Comparison of ENCODE assay signal across 4 fruit fly cellular contexts in the genomic region with DNA sequence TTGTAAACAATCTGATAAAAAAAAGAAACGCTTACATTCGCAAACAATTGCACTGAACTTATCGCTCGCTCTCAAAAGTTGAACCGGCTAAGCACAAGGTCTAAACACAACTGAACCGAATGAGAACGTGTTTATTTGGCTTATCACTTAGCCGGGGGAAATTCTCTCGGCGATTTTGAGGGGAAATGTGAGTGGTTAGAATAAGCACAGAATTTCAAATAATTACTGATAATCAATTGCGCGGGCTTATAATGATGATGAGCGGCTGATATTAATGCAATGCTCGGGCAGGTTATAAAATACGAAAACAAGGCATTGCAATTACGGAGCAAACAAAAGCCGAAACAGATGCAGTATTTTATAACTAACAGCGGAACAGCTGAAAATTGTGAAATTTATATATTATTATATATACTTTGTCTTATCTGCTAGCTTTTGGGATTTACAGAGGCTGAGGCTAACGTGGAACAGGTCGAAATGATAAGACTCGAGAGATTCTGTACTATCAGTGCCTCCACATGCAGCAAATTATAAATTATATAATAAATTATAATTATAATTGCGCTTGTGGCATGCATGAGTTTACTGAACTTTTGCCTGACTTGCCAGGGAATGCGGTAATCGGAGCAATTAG.
TF ChIP-seq lines count a peak whose summit lies in the region.

No protein-coding gene starts in this region.

- TF ChIP-seq CTCF in whole organism, embryonic (GFP tag; optimal IDR thresholded peaks at IDR 0.05; lab: Kevin White, UChicago), result no peak

TF ChIP-seq in whole organism, adult, 20 proteins besides CTCF, POLR2A, EP300 and RAD21:
- TF ChIP-seq cic (GFP tag; optimal IDR thresholded peaks at IDR 0.05; lab: Kevin White, UChicago) (peak; percentile 45), pad (GFP tag; optimal IDR thresholded peaks at IDR 0.05; lab: Kevin White, UChicago) (peak; percentile 92), cnc (optimal IDR thresholded peaks at IDR 0.05; lab: Kevin White, UChicago) (no peak), Clk (GFP tag; optimal IDR thresholded peaks at IDR 0.05; lab: Kevin White, UChicago) (no peak), Mnt (GFP tag; optimal IDR thresholded peaks at IDR 0.05; lab: Kevin White, UChicago) (peak; percentile 12)

TF ChIP-seq in whole organism, embryonic, 481 proteins besides CTCF, POLR2A, EP300 and RAD21:
- TF ChIP-seq ab (GFP tag; optimal IDR thresholded peaks at IDR 0.05; lab: Kevin White, UChicago) (no peak), Abd-B (GFP tag; optimal IDR thresholded peaks at IDR 0.05; lab: Kevin White, UChicago) (no peak), Eip74EF (GFP tag; optimal IDR thresholded peaks at IDR 0.05; lab: Kevin White, UChicago) (no peak), Usf (GFP tag; optimal IDR thresholded peaks at IDR 0.05; lab: Kevin White, UChicago) (no peak), exex (tag; optimal IDR thresholded peaks at IDR 0.05; lab: Kevin White, UChicago) (peak; percentile 35), crp (GFP tag; optimal IDR thresholded peaks at IDR 0.05; lab: Kevin White, UChicago) (no peak)

TF ChIP-seq in whole organism, prepupa, 60 proteins besides CTCF, POLR2A, EP300 and RAD21:
- peak; percentile 43 for TF ChIP-seq vri (GFP tag; optimal IDR thresholded peaks at IDR 0.05; lab: Kevin White, UChicago)
- peak; percentile 88 for TF ChIP-seq svp (GFP tag; lab: Kevin White, UChicago)
- TF ChIP-seq CG32006 (GFP tag; optimal IDR thresholded peaks at IDR 0.05; lab: Kevin White, UChicago), result no peak
TF ChIP-seq in whole organism, prepupa: peak in this region for 2.

TF ChIP-seq in whole organism, wandering third instar larva, 38 proteins besides CTCF, POLR2A, EP300 and RAD21:
- TF ChIP-seq Rel (GFP tag; optimal IDR thresholded peaks at IDR 0.05; lab: Kevin White, UChicago) (no peak), Rel (tag; optimal IDR thresholded peaks at IDR 0.05; lab: Kevin White, UChicago) (peak; percentile 89), ey (GFP tag; optimal IDR thresholded peaks at IDR 0.05; lab: Kevin White, UChicago) (no peak)
